Worm (Caenorhabditis elegans) whole organism, late embryonic: ENCODE data around the gene F39F10.3.

Experiments
- K02D7.2 ChIP-seq: sonication (generic microtip); optimal IDR thresholded peaks from 2 replicates; lab custom pipeline; 2017; ENCODE audit warnings: mild to moderate bottlenecking, missing genetic modification characterization, missing compliant biosample characterization
- K09A11.1 ChIP-seq: sonication (generic microtip); optimal IDR thresholded peaks from 2 replicates; lab custom pipeline; 2017; ENCODE audit warnings: antibody characterized with exemption, mild to moderate bottlenecking, missing genetic modification characterization, missing compliant biosample characterization; ENCODE audit not compliant: insufficient read depth
- T23F11.4 ChIP-seq: fragments of 200-800 bp; sonication (Bioruptor generic); optimal IDR thresholded peaks from 2 replicates; lab custom pipeline; 2018; ENCODE audit warnings: mild to moderate bottlenecking, missing genetic modification characterization, missing compliant biosample characterization
- Y22D7AL.16 ChIP-seq: sonication (generic microtip); optimal IDR thresholded peaks from 2 replicates; lab custom pipeline; 2016; ENCODE audit warnings: missing genetic modification characterization, missing compliant biosample characterization
- ahr-1 ChIP-seq: sonication (generic microtip); optimal IDR thresholded peaks from 2 replicates; lab custom pipeline; 2016; ENCODE audit warnings: missing genetic modification characterization, missing compliant biosample characterization
- ama-1 ChIP-seq: fragments of 150-350 bp; optimal IDR thresholded peaks from 2 replicates; lab custom pipeline; 2014
- ceh-14 ChIP-seq: sonication (generic microtip); optimal IDR thresholded peaks from 2 replicates; lab custom pipeline; 2016; ENCODE audit warnings: missing genotype, missing genetic modification characterization, missing compliant biosample characterization
- ceh-19 ChIP-seq: fragments of 200-800 bp; sonication (Bioruptor generic); optimal IDR thresholded peaks from 2 replicates; lab custom pipeline; 2018; ENCODE audit warnings: mild to moderate bottlenecking, missing genetic modification characterization, missing compliant biosample characterization
- ceh-22 ChIP-seq: sonication (generic microtip); optimal IDR thresholded peaks from 2 replicates; lab custom pipeline; 2017; ENCODE audit warnings: missing biosample characterization, missing genetic modification characterization
- ceh-24 ChIP-seq: sonication (generic microtip); optimal IDR thresholded peaks from 2 replicates; lab custom pipeline; 2016; ENCODE audit warnings: mild to moderate bottlenecking, missing genetic modification characterization, missing compliant biosample characterization
- ceh-30 ChIP-seq: fragments of 150-350 bp; optimal IDR thresholded peaks from 2 replicates; lab custom pipeline; 2014; ENCODE audit warnings: missing biosample characterization, missing genetic modification characterization
- ceh-31 ChIP-seq: sonication (generic microtip); optimal IDR thresholded peaks from 2 replicates; lab custom pipeline; 2016; ENCODE audit warnings: missing genetic modification characterization, missing compliant biosample characterization
- ceh-34 ChIP-seq: sonication (generic microtip); optimal IDR thresholded peaks from 2 replicates; lab custom pipeline; 2016; ENCODE audit warnings: mild to moderate bottlenecking, missing genetic modification characterization, missing compliant biosample characterization
- ceh-6 ChIP-seq: fragments of 200-800 bp; sonication (Bioruptor generic); optimal IDR thresholded peaks from 2 replicates; lab custom pipeline; 2018; ENCODE audit warnings: mild to moderate bottlenecking, missing genetic modification characterization, missing compliant biosample characterization
- ceh-9 ChIP-seq: sonication (generic microtip); optimal IDR thresholded peaks from 2 replicates; lab custom pipeline; 2016; ENCODE audit warnings: mild to moderate bottlenecking, missing genetic modification characterization, inconsistent platforms, missing compliant biosample characterization
- che-1 ChIP-seq: sonication (generic microtip); optimal IDR thresholded peaks from 2 replicates; lab custom pipeline; 2016; ENCODE audit warnings: mild to moderate bottlenecking, missing genetic modification characterization, missing compliant biosample characterization
- dmd-4 ChIP-seq: sonication (generic microtip); optimal IDR thresholded peaks from 2 replicates; lab custom pipeline; 2016; ENCODE audit warnings: borderline replicate concordance, missing genetic modification characterization, missing compliant biosample characterization
- dve-1 ChIP-seq: sonication (generic microtip); optimal IDR thresholded peaks from 2 replicates; lab custom pipeline; 2017; ENCODE audit warnings: antibody characterized with exemption, mild to moderate bottlenecking, missing genetic modification characterization, missing compliant biosample characterization
- elt-2 ChIP-seq: sonication (generic microtip); optimal IDR thresholded peaks from 2 replicates; lab custom pipeline; 2016; ENCODE audit warnings: missing genetic modification reagents, missing genetic modification characterization, missing compliant biosample characterization
- elt-4 ChIP-seq: sonication (generic microtip); optimal IDR thresholded peaks from 2 replicates; lab custom pipeline; 2016; ENCODE audit warnings: missing genetic modification characterization, missing compliant biosample characterization
- ets-4 ChIP-seq: sonication (generic microtip); optimal IDR thresholded peaks from 2 replicates; lab custom pipeline; 2016; ENCODE audit warnings: missing genetic modification characterization, missing compliant biosample characterization
- fax-1 ChIP-seq: sonication (generic microtip); optimal IDR thresholded peaks from 2 replicates; lab custom pipeline; 2016; ENCODE audit warnings: missing genotype, missing genetic modification characterization, missing compliant biosample characterization
- gmeb-2 ChIP-seq: sonication (generic microtip); optimal IDR thresholded peaks from 2 replicates; lab custom pipeline; 2016; ENCODE audit warnings: missing genetic modification characterization, inconsistent platforms, missing compliant biosample characterization
- hlh-15 ChIP-seq: sonication (generic microtip); optimal IDR thresholded peaks from 2 replicates; lab custom pipeline; 2016; ENCODE audit warnings: missing genetic modification characterization, missing compliant biosample characterization
- hlh-30 ChIP-seq: sonication (generic microtip); optimal IDR thresholded peaks from 2 replicates; lab custom pipeline; 2017; ENCODE audit warnings: antibody characterized with exemption, missing genetic modification characterization, missing compliant biosample characterization; ENCODE audit not compliant: insufficient read depth
- hlh-6 ChIP-seq: sonication (generic microtip); optimal IDR thresholded peaks from 2 replicates; lab custom pipeline; 2016; ENCODE audit warnings: missing genotype, missing genetic modification characterization, missing compliant biosample characterization
- lim-6 ChIP-seq: sonication (generic microtip); optimal IDR thresholded peaks from 2 replicates; lab custom pipeline; 2016; ENCODE audit warnings: missing genetic modification characterization, missing compliant biosample characterization
- madf-2 ChIP-seq: sonication (generic microtip); optimal IDR thresholded peaks from 2 replicates; lab custom pipeline; 2017; ENCODE audit warnings: missing genetic modification characterization, missing compliant biosample characterization
- nfya-1 ChIP-seq: sonication (generic microtip); optimal IDR thresholded peaks from 2 replicates; lab custom pipeline; 2017; ENCODE audit warnings: missing genetic modification characterization, mild to moderate bottlenecking, missing compliant biosample characterization, antibody characterized with exemption, moderate library complexity
- nhr-11 ChIP-seq: fragments of 150-350 bp; optimal IDR thresholded peaks from 2 replicates; lab custom pipeline; 2014; ENCODE audit warnings: missing biosample characterization, missing genetic modification characterization
- nhr-232 ChIP-seq: sonication (generic microtip); optimal IDR thresholded peaks from 2 replicates; lab custom pipeline; 2016; ENCODE audit warnings: missing genetic modification characterization, missing compliant biosample characterization
- npax-4 ChIP-seq: sonication (generic microtip); optimal IDR thresholded peaks from 2 replicates; lab custom pipeline; 2016; ENCODE audit warnings: missing genetic modification characterization, missing compliant biosample characterization
- pag-3 ChIP-seq: sonication (generic microtip); optimal IDR thresholded peaks from 2 replicates; lab custom pipeline; 2016; ENCODE audit warnings: missing compliant biosample characterization, missing genetic modification characterization, borderline replicate concordance
- pat-9 ChIP-seq: fragments of 200-800 bp; sonication (Bioruptor generic); optimal IDR thresholded peaks from 2 replicates; lab custom pipeline; 2018; ENCODE audit warnings: mild to moderate bottlenecking, missing genetic modification characterization, moderate library complexity, missing compliant biosample characterization
- pax-1 ChIP-seq: fragments of 150-350 bp; optimal IDR thresholded peaks from 2 replicates; lab custom pipeline; 2014; ENCODE audit warnings: missing biosample characterization, missing genetic modification characterization
- pha-4 ChIP-seq: fragments of 150-350 bp; optimal IDR thresholded peaks from 2 replicates; lab custom pipeline; 2018; ENCODE audit warnings: missing biosample characterization, missing genetic modification reagents, missing genetic modification characterization
- pqm-1 ChIP-seq: sonication (generic microtip); optimal IDR thresholded peaks from 2 replicates; lab custom pipeline; 2016; ENCODE audit warnings: missing genetic modification characterization, missing compliant biosample characterization
- pros-1 ChIP-seq: fragments of 150-350 bp; optimal IDR thresholded peaks from 2 replicates; lab custom pipeline; 2014; ENCODE audit warnings: missing biosample characterization, missing genetic modification reagents, missing genetic modification characterization
- ref-2 ChIP-seq: sonication (generic microtip); optimal IDR thresholded peaks from 2 replicates; lab custom pipeline; 2016; ENCODE audit warnings: missing genetic modification characterization, missing compliant biosample characterization
- rnt-1 ChIP-seq: sonication (generic microtip); optimal IDR thresholded peaks from 2 replicates; lab custom pipeline; 2016; ENCODE audit warnings: missing genetic modification characterization, missing compliant biosample characterization
- sdc-2 ChIP-seq: sonication (generic microtip); optimal IDR thresholded peaks from 2 replicates; lab custom pipeline; 2016; ENCODE audit warnings: missing genotype, missing genetic modification characterization, missing compliant biosample characterization
- sox-2 ChIP-seq: fragments of 200-800 bp; sonication (Bioruptor generic); IDR thresholded peaks from 2 replicates; pipeline ENCODE4 v1.3.6; 2022; ENCODE audit warnings: missing genetic modification reagents, missing genetic modification characterization, missing compliant biosample characterization
- sox-4 ChIP-seq: sonication (generic microtip); optimal IDR thresholded peaks from 2 replicates; lab custom pipeline; 2017; ENCODE audit warnings: mild to moderate bottlenecking, missing genetic modification characterization, inconsistent platforms, missing compliant biosample characterization
- syd-9 ChIP-seq: sonication (generic microtip); optimal IDR thresholded peaks from 2 replicates; lab custom pipeline; 2016; ENCODE audit warnings: mild to moderate bottlenecking, missing genetic modification characterization, moderate library complexity, missing compliant biosample characterization
- tbx-2 ChIP-seq: sonication (generic microtip); optimal IDR thresholded peaks from 2 replicates; lab custom pipeline; 2016; ENCODE audit warnings: missing genetic modification characterization, missing compliant biosample characterization
- ttx-3 ChIP-seq: sonication (generic microtip); optimal IDR thresholded peaks from 2 replicates; lab custom pipeline; 2016; ENCODE audit warnings: missing genetic modification reagents, missing genetic modification characterization, missing compliant biosample characterization
- unc-3 ChIP-seq, 2 experiments: fragments of 200-800 bp in 1 of 2; sonication (Bioruptor generic) in 1 of 2; sonication (generic microtip) in 1 of 2; conservative IDR thresholded peaks in 1 of 2; optimal IDR thresholded peaks in 1 of 2; 2 replicates each; pipeline versions ENCODE4 v1.3.6 to Lab custom; 2016 to 2022; ENCODE audit warnings: missing compliant biosample characterization in 2 of 2, missing genetic modification characterization in 2 of 2, missing genetic modification reagents in 1 of 2
- unc-42 ChIP-seq: sonication (generic microtip); optimal IDR thresholded peaks from 2 replicates; lab custom pipeline; 2016; ENCODE audit warnings: missing genotype, missing genetic modification characterization, missing compliant biosample characterization
- unc-86 ChIP-seq: sonication (generic microtip); optimal IDR thresholded peaks from 2 replicates; lab custom pipeline; 2016; ENCODE audit warnings: missing genetic modification characterization, missing compliant biosample characterization
- zip-5 ChIP-seq: sonication (generic microtip); optimal IDR thresholded peaks from 2 replicates; lab custom pipeline; 2016; ENCODE audit warnings: missing genetic modification characterization, missing compliant biosample characterization
- ztf-16 ChIP-seq: sonication (generic microtip); optimal IDR thresholded peaks from 2 replicates; lab custom pipeline; 2017; ENCODE audit warnings: missing genetic modification characterization, missing compliant biosample characterization

Gene F39F10.3

ce11 chrX:16929560-16930332 lies 38.0 kb downstream of the F39F10.3 start:
- TF ChIP-seq nfya-1 (tag; lab: Kevin White, UChicago), result peak; percentile 98
- peak; percentile 58 for TF ChIP-seq unc-86 (tag; lab: Kevin White, UChicago)
- peak; percentile 81 for TF ChIP-seq ceh-19 (GFP tag; lab: Kevin White, UChicago)
- TF ChIP-seq ceh-9, result no peak
- TF ChIP-seq ceh-6 (GFP tag; lab: Kevin White, UChicago), result no peak
- TF ChIP-seq dve-1, result peak; percentile 86
- TF ChIP-seq unc-42 (tag; lab: Kevin White, UChicago), result peak; percentile 95
- TF ChIP-seq pros-1 (tag; lab: Kevin White, UChicago), result peak; percentile 93
- peak; percentile 33 for TF ChIP-seq madf-2 (tag; lab: Kevin White, UChicago)
- TF ChIP-seq hlh-6, result peak; percentile 78
- peak; percentile 90 for TF ChIP-seq syd-9 (tag; lab: Kevin White, UChicago)
- TF ChIP-seq pha-4 (tag; lab: Kevin White, UChicago), result no peak
- TF ChIP-seq ceh-30 (tag; lab: Kevin White, UChicago), result peak; percentile 74
- peak; percentile 93 for TF ChIP-seq sdc-2 (tag; lab: Kevin White, UChicago)
- peak; percentile 12 for TF ChIP-seq zip-5
- peak; percentile 64 for TF ChIP-seq K09A11.1
- TF ChIP-seq Y22D7AL.16 (tag; lab: Kevin White, UChicago), result peak; percentile 47
- peak; percentile 58 for TF ChIP-seq fax-1 (tag; lab: Kevin White, UChicago)
- peak; percentile 98 for TF ChIP-seq tbx-2 (tag; lab: Kevin White, UChicago)
- TF ChIP-seq pqm-1, result peak; percentile 92
- no peak for TF ChIP-seq npax-4 (tag; lab: Kevin White, UChicago)
- peak; percentile 99 for TF ChIP-seq hlh-30 (tag; lab: Kevin White, UChicago)
- peak; percentile 44 for TF ChIP-seq ttx-3
- peak; percentile 35 for TF ChIP-seq lim-6 (tag; lab: Kevin White, UChicago)
- TF ChIP-seq ama-1 (lab: Kevin White, UChicago), result peak; percentile 98
- TF ChIP-seq ets-4, result peak; percentile 83
- TF ChIP-seq elt-4 (tag; lab: Kevin White, UChicago), result no peak
- no peak; the same call in 1 of the 2 replicates for TF ChIP-seq unc-3 (GFP tag; conservative IDR thresholded peaks at IDR 0.05; lab: Robert Waterston, UW)
- TF ChIP-seq unc-3 (tag; optimal IDR thresholded peaks at IDR 0.05; lab: Kevin White, UChicago), result peak; percentile 75
- TF ChIP-seq nhr-232 (tag; lab: Kevin White, UChicago), result no peak
- peak; percentile 48 for TF ChIP-seq ceh-24 (tag; lab: Kevin White, UChicago)
- peak; percentile 75 for TF ChIP-seq ceh-22 (tag; lab: Kevin White, UChicago)
- TF ChIP-seq dmd-4, result peak; percentile 76
- TF ChIP-seq T23F11.4 (GFP tag; lab: Kevin White, UChicago), result no peak
- TF ChIP-seq rnt-1, result peak; percentile 97
- peak; percentile 56 for TF ChIP-seq che-1 (tag; lab: Kevin White, UChicago)
- peak; percentile 60 for TF ChIP-seq ahr-1 (tag; lab: Kevin White, UChicago)
- no peak for TF ChIP-seq hlh-15 (tag; lab: Kevin White, UChicago)
- TF ChIP-seq pag-3 (tag; lab: Kevin White, UChicago), result peak; percentile 7
- TF ChIP-seq pat-9 (tag; lab: Kevin White, UChicago), result peak; percentile 31
- TF ChIP-seq K02D7.2 (tag; lab: Kevin White, UChicago), result peak; percentile 41
- peak; percentile 97 for TF ChIP-seq ceh-34 (tag; lab: Kevin White, UChicago)
- peak; percentile 99 for TF ChIP-seq ref-2
- TF ChIP-seq sox-4 (tag; lab: Kevin White, UChicago), result peak; percentile 53
- peak; percentile 76 for TF ChIP-seq ztf-16 (tag; lab: Kevin White, UChicago)
- TF ChIP-seq ceh-31 (tag; lab: Kevin White, UChicago), result peak; percentile 99
- peak; percentile 71 for TF ChIP-seq elt-2 (tag; lab: Kevin White, UChicago)
- TF ChIP-seq ceh-14 (tag; lab: Kevin White, UChicago), result peak; percentile 86
- peak; percentile 84 for TF ChIP-seq nhr-11 (tag; lab: Kevin White, UChicago)
- peak; percentile 100 for TF ChIP-seq pax-1 (tag; lab: Kevin White, UChicago)
- no peak; the same call in none of the 2 replicates for TF ChIP-seq sox-2 (GFP tag; lab: Robert Waterston, UW)
- peak; percentile 34 for TF ChIP-seq gmeb-2
